Worm (Caenorhabditis elegans) whole organism, L4 larva: ENCODE data around the gene Y44A6D.7.
"Not testable (repeated sequence)": the region's sequence is repeated elsewhere in the genome, so short reads cannot be mapped to it uniquely, and the experiment has no call there.

Experiments
- R02D3.7 ChIP-seq: fragments of 150-350 bp; sonication (generic microtip); optimal IDR thresholded peaks from 3 replicates; lab custom pipeline; 2014; ENCODE audit warnings: missing biosample characterization, missing genetic modification characterization
- ama-1 ChIP-seq: fragments of 150-350 bp; optimal IDR thresholded peaks from 2 replicates; lab custom pipeline; 2014; ENCODE audit warnings: inconsistent platforms, mixed read lengths
- dmd-6 ChIP-seq: fragments of 200-800 bp; sonication (Bioruptor generic); IDR thresholded peaks from 2 replicates; pipeline ENCODE4 v1.3.6; 2022; ENCODE audit warnings: missing genetic modification reagents, missing genetic modification characterization, missing compliant biosample characterization
- dve-1 ChIP-seq: sonication (generic microtip); optimal IDR thresholded peaks from 2 replicates; lab custom pipeline; 2017; ENCODE audit warnings: antibody characterized with exemption, mild to moderate bottlenecking, missing genetic modification characterization, missing compliant biosample characterization; ENCODE audit not compliant: insufficient read depth
- fos-1 ChIP-seq: fragments of 150-350 bp; optimal IDR thresholded peaks from 2 replicates; lab custom pipeline; 2014; ENCODE audit warnings: missing biosample characterization, missing genetic modification characterization
- mes-2 ChIP-seq: sonication (generic microtip); optimal IDR thresholded peaks from 2 replicates; lab custom pipeline; 2016; ENCODE audit warnings: missing genotype, mild to moderate bottlenecking, missing genetic modification characterization, missing compliant biosample characterization; ENCODE audit not compliant: poor library complexity, severe bottlenecking
- nhr-11 ChIP-seq: fragments of 150-350 bp; optimal IDR thresholded peaks from 2 replicates; lab custom pipeline; 2014; ENCODE audit warnings: missing biosample characterization, missing genetic modification characterization
- nhr-6 ChIP-seq: fragments of 150-350 bp; optimal IDR thresholded peaks from 2 replicates; lab custom pipeline; 2014; ENCODE audit warnings: missing biosample characterization, missing genetic modification characterization
- pha-4 ChIP-seq, 2 experiments: fragments of 150-350 bp in 1 of 2; fragments of 200-800 bp in 1 of 2; sonication (Bioruptor generic) in 1 of 2; IDR thresholded peaks in 1 of 2; optimal IDR thresholded peaks in 1 of 2; 2 replicates each; pipeline versions ENCODE4 v1.3.6 to Lab custom; 2014 to 2022; ENCODE audit warnings: missing genetic modification characterization in 2 of 2, missing genetic modification reagents in 2 of 2, missing biosample characterization in 1 of 2, missing compliant biosample characterization in 1 of 2
- sdz-12 ChIP-seq: fragments of 200-800 bp; sonication (Bioruptor generic); optimal IDR thresholded peaks from 2 replicates; lab custom pipeline; 2018; ENCODE audit warnings: mild to moderate bottlenecking, missing genetic modification characterization, missing compliant biosample characterization
- skn-1 ChIP-seq: fragments of 150-350 bp; optimal IDR thresholded peaks from 2 replicates; lab custom pipeline; 2014; ENCODE audit warnings: missing biosample characterization, missing genetic modification characterization
- snpc-4 ChIP-seq: fragments of 150-350 bp; optimal IDR thresholded peaks from 2 replicates; lab custom pipeline; 2014; ENCODE audit warnings: missing biosample characterization, missing genetic modification characterization
- unc-62 ChIP-seq, 3 experiments: fragments of 150-350 bp in 1 of 3; sonication (generic microtip); optimal IDR thresholded peaks in 2 of 3; peaks in 1 of 3; 1 replicate in 1 of 3; 2 replicates in 2 of 3; lab custom pipeline; 2014 to 2017; ENCODE audit warnings: missing biosample characterization in 3 of 3, missing genetic modification characterization in 3 of 3, missing genetic modification reagents in 3 of 3, missing genotype in 1 of 3
- vab-7 ChIP-seq: fragments of 200-800 bp; sonication (Bioruptor generic); IDR thresholded peaks from 2 replicates; pipeline ENCODE4 v1.3.6; 2022; ENCODE audit warnings: missing genetic modification reagents, missing genetic modification characterization, missing compliant biosample characterization

DNA sequence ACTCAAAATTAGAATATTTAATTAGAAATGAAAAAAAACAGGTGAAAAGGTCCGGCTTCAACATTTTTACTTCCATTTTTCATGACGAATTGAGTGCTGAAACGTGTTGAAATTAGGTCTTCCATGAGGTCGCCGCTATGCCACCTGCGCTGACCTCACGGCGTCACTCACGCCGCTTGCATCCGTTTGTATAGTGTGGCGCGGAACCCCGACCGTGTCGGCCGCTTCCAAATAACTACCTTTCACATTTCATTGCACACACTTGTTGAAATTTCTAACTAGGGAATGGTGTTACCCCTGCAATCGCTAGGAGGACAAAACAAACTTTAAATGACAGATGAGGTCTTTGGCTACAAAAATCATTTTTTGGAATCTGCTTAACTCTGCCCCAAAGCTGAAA lies 11.1 kb upstream of the Y44A6D.7 start:
- TF ChIP-seq fos-1 (tag; lab: Kevin White, UChicago); nhr-11 (tag; lab: Kevin White, UChicago); pha-4 (GFP tag; IDR thresholded peaks at IDR 0.05; lab: Robert Waterston, UW); pha-4 (tag; optimal IDR thresholded peaks at IDR 0.05; lab: Kevin White, UChicago); dve-1 (tag; lab: Kevin White, UChicago); unc-62 (GFP tag; optimal IDR thresholded peaks at IDR 0.05 in 1 of 2; lab: Kevin White, UChicago); unc-62 (tag; optimal IDR thresholded peaks at IDR 0.05; lab: Kevin White, UChicago); skn-1 (tag; lab: Kevin White, UChicago); vab-7; R02D3.7 (tag; lab: Kevin White, UChicago); dmd-6; ama-1 (lab: Kevin White, UChicago); nhr-6 (tag; lab: Kevin White, UChicago); mes-2 (tag; lab: Kevin White, UChicago); sdz-12 (GFP tag; lab: Kevin White, UChicago): not testable (repeated sequence)
- TF ChIP-seq snpc-4 (tag; lab: Kevin White, UChicago): peak; percentile 64
